Worm (Caenorhabditis elegans) whole organism, L3 larva: ENCODE results near the gene K09A11.1.

ENCODE experiments used
- ZK546.5 ChIP-seq: sonication (generic microtip); optimal IDR thresholded peaks from 2 replicates; lab custom pipeline; 2017; ENCODE audit warnings: missing biosample characterization, missing genetic modification characterization
- aly-2 ChIP-seq: fragments of 150-350 bp; optimal IDR thresholded peaks from 2 replicates; lab custom pipeline; 2014; ENCODE audit warnings: missing biosample characterization, missing genetic modification characterization
- ama-1 ChIP-seq: fragments of 150-350 bp; optimal IDR thresholded peaks from 2 replicates; lab custom pipeline; 2018
- ceh-16 ChIP-seq: sonication (generic microtip); optimal IDR thresholded peaks from 2 replicates; lab custom pipeline; 2017; ENCODE audit warnings: missing biosample characterization, missing genetic modification characterization
- ceh-28 ChIP-seq: fragments of 150-350 bp; optimal IDR thresholded peaks from 2 replicates; lab custom pipeline; 2014; ENCODE audit warnings: missing biosample characterization, missing genetic modification reagents, missing genetic modification characterization
- ceh-82 ChIP-seq: fragments of 150-350 bp; optimal IDR thresholded peaks from 2 replicates; lab custom pipeline; 2014; ENCODE audit warnings: missing biosample characterization, missing genetic modification characterization
- ceh-9 ChIP-seq: sonication (generic microtip); optimal IDR thresholded peaks from 2 replicates; lab custom pipeline; 2018; ENCODE audit warnings: missing biosample characterization, missing genetic modification characterization
- daf-12 ChIP-seq: fragments of 150-350 bp; optimal IDR thresholded peaks from 2 replicates; lab custom pipeline; 2014; ENCODE audit warnings: missing biosample characterization, missing genetic modification reagents, missing genetic modification characterization
- egl-27 ChIP-seq: sonication (generic microtip); optimal IDR thresholded peaks from 4 replicates; lab custom pipeline; 2017; ENCODE audit warnings: missing biosample characterization, missing genetic modification reagents, missing genetic modification characterization
- elt-1 ChIP-seq: fragments of 150-350 bp; optimal IDR thresholded peaks from 2 replicates; lab custom pipeline; 2014; ENCODE audit warnings: missing biosample characterization, missing genetic modification characterization
- elt-2 ChIP-seq: sonication (generic microtip); optimal IDR thresholded peaks from 2 replicates; lab custom pipeline; 2016; ENCODE audit warnings: missing genetic modification reagents, mild to moderate bottlenecking, missing genetic modification characterization, missing compliant biosample characterization
- elt-3 ChIP-seq, 3 experiments: fragments of 150-350 bp in 1 of 3; sonication (generic microtip) in 2 of 3; optimal IDR thresholded peaks; 2 replicates in 2 of 3; 4 replicates in 1 of 3; lab custom pipeline; 2014 to 2017; ENCODE audit warnings: missing biosample characterization in 3 of 3, missing genetic modification characterization in 3 of 3
- eor-1 ChIP-seq, 2 experiments: fragments of 150-350 bp; optimal IDR thresholded peaks; 2 replicates each; lab custom pipeline; 2014 to 2018; ENCODE audit warnings: missing biosample characterization in 2 of 2, missing genetic modification characterization in 2 of 2
- hmg-11 ChIP-seq: sonication (generic microtip); optimal IDR thresholded peaks from 2 replicates; lab custom pipeline; 2016; ENCODE audit warnings: missing genetic modification characterization, missing compliant biosample characterization
- jun-1 ChIP-seq: fragments of 150-350 bp; optimal IDR thresholded peaks from 2 replicates; lab custom pipeline; 2014; ENCODE audit warnings: missing biosample characterization, missing genetic modification reagents, missing genetic modification characterization
- lin-15B ChIP-seq: fragments of 150-350 bp; optimal IDR thresholded peaks from 2 replicates; lab custom pipeline; 2014; ENCODE audit warnings: missing biosample characterization, missing genetic modification characterization
- lin-39 ChIP-seq: fragments of 150-350 bp; optimal IDR thresholded peaks from 2 replicates; lab custom pipeline; 2018; ENCODE audit warnings: missing biosample characterization, missing genetic modification reagents, missing genetic modification characterization
- mdl-1 ChIP-seq: fragments of 150-350 bp; optimal IDR thresholded peaks from 2 replicates; lab custom pipeline; 2014; ENCODE audit warnings: missing biosample characterization, missing genetic modification characterization
- mml-1 ChIP-seq: fragments of 150-350 bp; sonication (generic microtip); optimal IDR thresholded peaks from 3 replicates; lab custom pipeline; 2014; ENCODE audit warnings: missing biosample characterization, missing genetic modification characterization
- nfya-1 ChIP-seq: sonication (generic microtip); optimal IDR thresholded peaks from 2 replicates; lab custom pipeline; 2017; ENCODE audit warnings: missing genetic modification characterization, mild to moderate bottlenecking, missing compliant biosample characterization, antibody characterized with exemption, moderate library complexity; ENCODE audit not compliant: insufficient read depth
- nhr-11 ChIP-seq: fragments of 150-350 bp; optimal IDR thresholded peaks from 2 replicates; lab custom pipeline; 2014; ENCODE audit warnings: missing biosample characterization, missing genetic modification characterization
- nhr-12 ChIP-seq: fragments of 150-350 bp; optimal IDR thresholded peaks from 2 replicates; lab custom pipeline; 2014; ENCODE audit warnings: missing biosample characterization, missing genetic modification characterization
- nhr-23 ChIP-seq: fragments of 150-350 bp; optimal IDR thresholded peaks from 2 replicates; lab custom pipeline; 2014; ENCODE audit warnings: missing biosample characterization, missing genetic modification reagents, missing genetic modification characterization
- nhr-237 ChIP-seq: fragments of 150-350 bp; optimal IDR thresholded peaks from 2 replicates; lab custom pipeline; 2014; ENCODE audit warnings: missing biosample characterization, missing genetic modification characterization
- nhr-25 ChIP-seq: sonication (generic microtip); optimal IDR thresholded peaks from 2 replicates; lab custom pipeline; 2017; ENCODE audit warnings: missing biosample characterization, missing genetic modification characterization
- nhr-77 ChIP-seq: fragments of 150-350 bp; optimal IDR thresholded peaks from 2 replicates; lab custom pipeline; 2014; ENCODE audit warnings: missing biosample characterization, missing genetic modification characterization
- pha-4 ChIP-seq: fragments of 150-350 bp; optimal IDR thresholded peaks from 2 replicates; lab custom pipeline; 2014; ENCODE audit warnings: missing biosample characterization, missing genetic modification reagents, missing genetic modification characterization
- pqm-1 ChIP-seq: fragments of 150-350 bp; optimal IDR thresholded peaks from 2 replicates; lab custom pipeline; 2017; ENCODE audit warnings: missing biosample characterization, missing genetic modification characterization, inconsistent platforms
- skn-1 ChIP-seq: fragments of 150-350 bp; optimal IDR thresholded peaks from 2 replicates; lab custom pipeline; 2014; ENCODE audit warnings: missing biosample characterization, missing genetic modification characterization
- snpc-4 ChIP-seq: fragments of 150-350 bp; optimal IDR thresholded peaks from 2 replicates; lab custom pipeline; 2014; ENCODE audit warnings: missing biosample characterization, missing genetic modification characterization
- tbx-2 ChIP-seq: sonication (generic microtip); optimal IDR thresholded peaks from 2 replicates; lab custom pipeline; 2016; ENCODE audit warnings: mild to moderate bottlenecking, missing genetic modification characterization, missing compliant biosample characterization
- unc-39 ChIP-seq: sonication (generic microtip); optimal IDR thresholded peaks from 4 replicates; lab custom pipeline; 2017; ENCODE audit warnings: missing biosample characterization, missing genetic modification characterization
- zag-1 ChIP-seq: fragments of 150-350 bp; optimal IDR thresholded peaks from 2 replicates; lab custom pipeline; 2014; ENCODE audit warnings: missing biosample characterization, missing genetic modification characterization
- ztf-11 ChIP-seq: fragments of 150-350 bp; optimal IDR thresholded peaks from 2 replicates; lab custom pipeline; 2014; ENCODE audit warnings: missing biosample characterization, missing genetic modification characterization

The K09A11.1 gene

DNA sequence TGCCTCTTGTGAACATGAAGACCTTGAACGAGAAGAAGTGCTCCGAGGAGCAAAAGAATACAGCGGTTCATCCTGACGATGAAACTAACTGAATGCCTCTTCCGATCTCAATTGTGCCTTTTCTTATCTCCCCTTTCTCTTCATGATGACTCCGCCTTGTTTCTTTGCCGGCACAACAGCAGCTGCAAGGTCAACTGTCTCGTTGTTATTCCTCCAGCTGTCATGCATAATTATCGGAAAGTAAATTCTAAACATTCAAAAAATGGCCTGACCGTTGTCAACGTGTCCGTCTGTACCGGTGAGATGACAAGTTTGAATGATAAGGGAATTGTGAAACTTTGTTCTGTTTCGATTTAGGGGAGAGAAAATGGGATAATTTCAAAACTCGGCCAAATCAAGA is 40.9 kb upstream of the K09A11.1 start, which contains the start of gene asp-4:
Gene asp-4 (minus strand): TSS at position 106 of the 400 bp plus-strand sequence.
- TF ChIP-seq nfya-1 (no peak), elt-2 (tag; lab: Kevin White, UChicago) (peak; percentile 31)
- TF ChIP-seq, all 47 proteins: peak for 1

DNA sequence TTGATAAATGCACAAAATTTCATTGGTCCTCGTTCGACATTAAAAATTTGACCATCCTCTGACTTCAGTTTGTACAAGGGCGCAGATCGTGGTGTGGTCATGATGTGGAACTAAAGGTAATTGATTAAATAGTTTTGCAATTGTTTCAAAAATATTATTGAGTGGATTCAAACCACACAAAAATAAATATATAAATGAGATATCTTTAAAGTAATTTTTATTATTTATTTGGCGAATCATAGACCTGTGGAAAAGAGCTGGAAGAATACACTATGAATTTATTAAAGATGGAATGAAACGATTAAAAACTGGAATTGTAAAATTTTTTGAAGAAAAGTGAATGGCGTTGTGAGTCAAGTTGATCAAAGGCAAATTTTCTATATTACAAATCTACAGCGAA is 38.9 kb upstream of the K09A11.1 start, which contains the start of gene skr-20:
Gene skr-20 (minus strand): TSS at position 101 of the 400 bp plus-strand sequence.
- no peak for TF ChIP-seq hmg-11 (tag; lab: Kevin White, UChicago)
- no peak for TF ChIP-seq nfya-1
- TF ChIP-seq nhr-237 (tag; lab: Kevin White, UChicago) = no peak
- no peak for TF ChIP-seq egl-27 (tag; lab: Kevin White, UChicago)
- TF ChIP-seq mdl-1 (tag; lab: Kevin White, UChicago) = no peak
- no peak for TF ChIP-seq nhr-23 (tag; lab: Kevin White, UChicago)
- no peak for TF ChIP-seq snpc-4 (tag; lab: Kevin White, UChicago)
- no peak for TF ChIP-seq aly-2
- TF ChIP-seq skn-1 (tag; lab: Kevin White, UChicago) = no peak
- no peak for TF ChIP-seq daf-12 (tag; lab: Kevin White, UChicago)
- no peak for TF ChIP-seq ceh-28 (tag; lab: Kevin White, UChicago)
- no peak for TF ChIP-seq nhr-12 (tag; lab: Kevin White, UChicago)
- TF ChIP-seq eor-1 (tag; optimal IDR thresholded peaks at IDR 0.05; lab: Kevin White, UChicago) = no peak
- TF ChIP-seq elt-1 (tag; lab: Kevin White, UChicago) = no peak
- no peak for TF ChIP-seq zag-1
- TF ChIP-seq ztf-11 = no peak
- no peak for TF ChIP-seq ZK546.5 (tag; lab: Kevin White, UChicago)
- no peak for TF ChIP-seq elt-3 (tag; optimal IDR thresholded peaks at IDR 0.05; lab: Kevin White, UChicago)

ce11 chrX:13224608-13225007 is 37.7 kb upstream of the K09A11.1 start, which contains the start of gene skr-19:
skr-19 (minus strand) TSS chrX:13224708.
- no peak for TF ChIP-seq ztf-11
- no peak for TF ChIP-seq nhr-11 (tag; lab: Kevin White, UChicago)
- TF ChIP-seq ceh-9 (tag; lab: Kevin White, UChicago) = no peak
- TF ChIP-seq ceh-16 (tag; lab: Kevin White, UChicago) = no peak
- TF ChIP-seq nhr-12 (tag; lab: Kevin White, UChicago) = no peak

DNA sequence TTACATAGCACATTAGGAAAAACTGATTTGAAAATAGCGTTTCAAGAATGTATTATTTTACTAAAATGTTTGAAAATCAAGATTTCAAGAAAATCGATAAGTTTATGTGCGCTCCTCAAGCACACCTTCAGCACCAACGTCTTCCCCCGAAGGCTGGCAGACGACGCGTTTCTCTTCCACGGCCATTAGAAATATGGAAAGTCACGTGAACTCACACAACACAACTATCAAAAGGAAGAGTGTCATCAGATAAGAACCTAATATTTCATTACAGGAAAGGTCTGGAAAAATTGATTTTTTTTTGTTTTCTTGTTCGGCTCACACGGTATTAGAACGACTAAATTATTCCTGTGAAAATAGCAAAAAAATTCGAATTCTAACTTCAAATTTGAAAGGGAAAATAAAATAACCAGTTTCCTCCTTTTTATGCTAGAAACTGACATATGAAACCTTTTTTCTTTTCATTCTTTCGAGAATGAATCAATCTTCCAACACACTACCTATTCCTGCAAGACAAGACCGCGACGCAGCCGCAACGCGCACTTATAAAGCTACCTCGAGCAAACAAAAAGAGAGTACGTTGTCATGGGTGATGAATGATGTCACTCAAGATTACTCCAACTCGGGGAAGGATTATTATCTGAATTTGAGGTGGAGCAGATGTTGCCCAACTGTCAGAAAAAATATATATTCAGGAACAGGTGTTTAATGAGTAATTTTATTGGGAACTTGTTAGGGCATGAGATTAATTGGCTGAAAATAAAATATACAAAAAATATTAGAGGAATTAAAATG is 37.0 kb upstream of the K09A11.1 start:
- TF ChIP-seq skn-1 (tag; lab: Kevin White, UChicago) = no peak
- TF ChIP-seq elt-3 (tag; optimal IDR thresholded peaks at IDR 0.05; lab: Kevin White, UChicago) = no peak
- no peak for TF ChIP-seq lin-15B
- TF ChIP-seq ama-1 (lab: Kevin White, UChicago) = no peak
- TF ChIP-seq hmg-11 (tag; lab: Kevin White, UChicago) = peak; percentile 32
- TF ChIP-seq pqm-1 = peak; percentile 22
- no peak for TF ChIP-seq daf-12 (tag; lab: Kevin White, UChicago)
- TF ChIP-seq nfya-1 = peak; percentile 37
- TF ChIP-seq lin-39 (tag; lab: Kevin White, UChicago) = peak; percentile 39
- TF ChIP-seq elt-2 (tag; lab: Kevin White, UChicago) = peak; percentile 73
- TF ChIP-seq snpc-4 (tag; lab: Kevin White, UChicago) = peak; percentile 8
- TF ChIP-seq jun-1 (tag; lab: Kevin White, UChicago) = peak; percentile 7
- peak; percentile 41 for TF ChIP-seq pha-4 (tag; lab: Kevin White, UChicago)
- TF ChIP-seq aly-2 = no peak
- no peak for TF ChIP-seq ztf-11
- TF ChIP-seq nhr-77 (tag; lab: Kevin White, UChicago) = no peak
- TF ChIP-seq ceh-28 (tag; lab: Kevin White, UChicago) = peak; percentile 3
- no peak for TF ChIP-seq zag-1

DNA sequence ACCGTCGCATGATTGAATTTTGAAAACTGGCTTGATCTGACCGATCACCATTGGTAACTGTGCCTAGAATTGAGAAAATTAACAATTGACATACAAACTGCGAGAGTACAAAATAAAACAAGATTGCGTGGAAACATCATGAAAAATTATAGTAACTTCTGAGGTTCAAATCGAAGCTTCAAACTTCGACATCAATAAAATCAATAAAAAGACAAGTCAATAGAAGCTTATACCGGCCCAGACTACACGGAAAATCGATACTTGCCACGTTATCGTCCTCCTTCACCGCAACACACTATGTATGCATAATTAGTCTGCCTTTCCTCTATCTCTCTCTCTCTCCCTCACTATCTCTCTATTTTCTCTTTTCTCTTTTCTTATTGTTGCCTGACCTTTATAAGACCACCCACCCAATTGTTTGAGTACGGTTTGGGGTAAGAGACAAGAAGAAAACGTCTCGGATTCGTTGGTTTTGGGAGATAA is 35.6 kb upstream of the K09A11.1 start, which contains the start of gene skr-21:
Gene skr-21 (minus strand): TSS at position 51 of the 483 bp plus-strand sequence.
- TF ChIP-seq tbx-2 (tag; lab: Kevin White, UChicago) (no peak), nfya-1 (no peak), ztf-11 (no peak), ceh-82 (tag; lab: Kevin White, UChicago) (no peak), unc-39 (no peak), elt-2 (tag; lab: Kevin White, UChicago) (peak; percentile 1), ceh-16 (tag; lab: Kevin White, UChicago) (no peak), nhr-25 (tag; lab: Kevin White, UChicago) (peak; percentile 11), mml-1 (tag; lab: Kevin White, UChicago) (no peak), ceh-28 (tag; lab: Kevin White, UChicago) (peak; percentile 64)
